Fruit fly (Drosophila melanogaster): ENCODE results near the gene CG33299.

The CG33299 gene

DNA sequence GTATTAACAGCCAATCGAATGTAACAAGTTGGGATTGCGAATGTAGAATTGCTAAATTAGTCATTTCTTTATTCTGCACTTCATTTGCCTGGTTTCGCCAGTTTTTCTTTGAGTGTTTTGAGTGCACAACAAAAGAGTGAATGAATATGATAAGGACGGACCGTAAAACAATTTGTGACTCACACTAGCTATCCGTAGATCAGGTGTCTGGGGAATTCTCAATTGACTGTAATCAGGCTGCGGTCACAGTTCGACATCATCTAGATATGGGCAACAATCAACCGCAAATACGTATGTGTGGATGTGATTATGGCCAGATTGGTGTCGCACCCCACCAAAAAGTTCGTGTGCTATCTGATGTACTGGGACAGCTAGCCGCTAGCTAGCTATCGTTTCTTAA, 36.5 kb upstream of the CG33299 start:
- TF ChIP-seq Dll (optimal IDR thresholded peaks at IDR 0.05): no peak
- TF ChIP-seq CG8478 (optimal IDR thresholded peaks at IDR 0.05): no peak
- no peak for TF ChIP-seq psq (optimal IDR thresholded peaks at IDR 0.05)
- no peak for TF ChIP-seq pan (optimal IDR thresholded peaks at IDR 0.05)
- TF ChIP-seq EcR (GFP tag; optimal IDR thresholded peaks at IDR 0.05): no peak
- TF ChIP-seq usp (GFP tag; optimal IDR thresholded peaks at IDR 0.05): no peak

dm6 chr2L:9625185-9625584, 31.2 kb upstream of the CG33299 start, which contains the start of gene CG31882:
TSS of gene CG31882 (minus strand) at chr2L:9625285.
- TF ChIP-seq Dll (optimal IDR thresholded peaks at IDR 0.05): no peak

DNA sequence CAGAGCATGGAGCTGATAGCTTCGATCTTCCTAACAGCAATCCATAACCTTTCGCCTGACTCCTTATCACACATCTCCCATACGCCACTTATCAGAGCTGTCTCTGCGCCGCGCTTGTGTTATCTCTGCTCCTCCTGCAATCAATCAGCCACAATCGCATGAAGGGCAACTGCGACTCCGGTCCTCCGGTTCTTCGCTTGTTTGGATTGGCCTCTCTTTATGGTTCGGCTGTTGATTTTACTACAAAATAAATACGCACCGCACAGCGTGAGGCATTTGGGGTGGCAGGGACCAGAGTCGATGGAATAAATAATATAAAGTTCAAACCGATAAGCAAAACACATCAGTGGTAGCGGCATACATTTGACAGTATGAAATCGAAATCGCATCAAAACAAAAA, 23.3 kb upstream of the CG33299 start:
- TF ChIP-seq pan (optimal IDR thresholded peaks at IDR 0.05): no peak
- TF ChIP-seq Dll (optimal IDR thresholded peaks at IDR 0.05): no peak
- no peak for TF ChIP-seq EcR (GFP tag; optimal IDR thresholded peaks at IDR 0.05)
- TF ChIP-seq psq (optimal IDR thresholded peaks at IDR 0.05): no peak
- TF ChIP-seq usp (GFP tag; optimal IDR thresholded peaks at IDR 0.05): no peak
- no peak for TF ChIP-seq CG8478 (optimal IDR thresholded peaks at IDR 0.05)

DNA sequence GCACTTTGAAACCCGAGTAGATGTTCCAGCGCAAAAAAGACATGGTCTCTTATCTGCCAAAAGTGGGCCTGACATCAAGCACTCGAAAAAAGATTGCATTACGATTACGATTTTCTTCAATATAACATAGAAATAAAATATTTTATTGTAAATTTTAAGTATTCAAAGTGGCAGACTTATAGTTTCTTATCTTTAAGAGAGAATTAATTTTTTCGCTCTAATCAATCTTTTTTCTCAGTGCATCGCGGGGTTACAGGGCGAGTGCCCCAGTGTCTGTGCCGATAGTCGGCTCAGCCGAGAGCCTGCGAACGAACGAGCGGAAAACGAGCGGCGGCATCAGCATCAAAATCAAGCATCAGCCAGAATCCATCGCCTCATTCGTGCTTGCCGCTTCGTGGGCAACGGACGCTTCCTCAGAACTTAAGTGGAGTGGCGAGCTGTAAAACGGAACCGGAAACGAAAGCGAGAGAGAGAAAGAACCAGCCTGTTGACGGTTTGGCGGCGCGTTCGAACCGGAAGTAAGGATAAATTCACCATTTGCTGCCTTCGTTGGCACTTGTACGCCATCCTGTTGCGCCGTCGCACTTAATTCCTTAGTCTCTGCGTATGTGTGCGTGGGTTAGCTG, 22.5 kb upstream of the CG33299 start, which contains the start of gene Apoltp:
TSS of gene Apoltp (plus strand) at position 369 of the 626 bp plus-strand sequence.
- TF ChIP-seq Dll (optimal IDR thresholded peaks at IDR 0.05) (no peak), pan (optimal IDR thresholded peaks at IDR 0.05) (no peak), CG8478 (optimal IDR thresholded peaks at IDR 0.05) (no peak), psq (optimal IDR thresholded peaks at IDR 0.05) (no peak), usp (GFP tag; optimal IDR thresholded peaks at IDR 0.05) (no peak), EcR (GFP tag; optimal IDR thresholded peaks at IDR 0.05) (no peak)

- TF ChIP-seq usp (GFP tag; optimal IDR thresholded peaks at IDR 0.05): no peak
- no peak for TF ChIP-seq CG8478 (optimal IDR thresholded peaks at IDR 0.05)
- TF ChIP-seq Dll (optimal IDR thresholded peaks at IDR 0.05): no peak
- TF ChIP-seq pan (optimal IDR thresholded peaks at IDR 0.05): no peak
- TF ChIP-seq EcR (GFP tag; optimal IDR thresholded peaks at IDR 0.05): no peak
- TF ChIP-seq psq (optimal IDR thresholded peaks at IDR 0.05): no peak
These were observed 1.1 kb downstream of the CG33299 start for dm6 chr2L:9657269-9658191.

dm6 chr2L:9660516-9660920, 4.1 kb downstream of the CG33299 start:
- TF ChIP-seq pan (optimal IDR thresholded peaks at IDR 0.05) (no peak), CG8478 (optimal IDR thresholded peaks at IDR 0.05) (no peak), Dll (optimal IDR thresholded peaks at IDR 0.05) (no peak), psq (optimal IDR thresholded peaks at IDR 0.05) (no peak), usp (GFP tag; optimal IDR thresholded peaks at IDR 0.05) (no peak), EcR (GFP tag; optimal IDR thresholded peaks at IDR 0.05) (no peak)

DNA sequence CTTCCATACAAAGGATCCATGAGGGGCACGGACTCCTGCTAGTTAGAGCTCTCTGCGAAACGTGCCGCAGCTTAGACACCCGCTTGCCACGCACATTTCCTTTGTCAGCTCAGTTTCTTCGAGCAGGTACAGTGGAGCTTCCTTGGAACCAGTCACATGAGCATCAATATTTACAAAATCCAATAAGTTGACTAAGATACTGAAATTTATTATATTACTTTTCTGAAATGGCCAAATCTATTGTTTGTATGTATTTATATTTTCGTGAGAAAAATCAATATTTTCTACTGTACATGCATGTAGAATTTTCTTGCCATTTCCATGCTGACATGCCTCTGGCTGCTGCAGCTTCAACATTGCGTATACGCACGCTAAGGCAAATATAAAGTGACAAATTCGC, 6.6 kb downstream of the CG33299 start:
- TF ChIP-seq usp (GFP tag; optimal IDR thresholded peaks at IDR 0.05) (no peak), EcR (GFP tag; optimal IDR thresholded peaks at IDR 0.05) (no peak), pan (optimal IDR thresholded peaks at IDR 0.05) (no peak)

- no peak for TF ChIP-seq pan (optimal IDR thresholded peaks at IDR 0.05)
- TF ChIP-seq EcR (GFP tag; optimal IDR thresholded peaks at IDR 0.05): no peak
- TF ChIP-seq psq (optimal IDR thresholded peaks at IDR 0.05): no peak
- no peak for TF ChIP-seq usp (GFP tag; optimal IDR thresholded peaks at IDR 0.05)
- TF ChIP-seq Dll (optimal IDR thresholded peaks at IDR 0.05): no peak
- TF ChIP-seq CG8478 (optimal IDR thresholded peaks at IDR 0.05): no peak
These were observed 13.0 kb downstream of the CG33299 start for dm6 chr2L:9669354-9669753.

DNA sequence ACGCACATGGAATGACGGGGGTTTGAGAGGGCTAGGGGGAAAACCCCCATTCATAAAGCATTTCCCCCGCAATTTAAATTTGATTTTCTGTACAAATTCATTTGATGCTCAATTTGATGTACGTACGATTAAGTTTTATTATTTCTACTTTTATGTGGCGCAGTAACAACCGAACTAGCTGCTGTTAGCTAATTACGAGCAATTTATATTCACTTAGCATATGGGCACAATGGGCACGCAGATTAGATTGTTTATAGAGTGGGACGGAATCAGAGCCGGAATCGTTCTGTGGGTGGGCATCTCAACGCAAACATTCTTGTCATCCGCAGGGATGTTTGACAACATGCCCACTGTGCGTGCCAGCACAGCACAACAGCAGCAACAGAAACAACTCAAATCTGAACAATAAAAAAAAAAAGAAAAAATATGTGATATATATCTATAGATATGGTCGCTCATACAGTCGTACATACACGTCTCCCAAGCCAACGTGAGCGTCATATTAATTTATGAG, 14.6 kb downstream of the CG33299 start:
- TF ChIP-seq Dll (optimal IDR thresholded peaks at IDR 0.05) (no peak), psq (optimal IDR thresholded peaks at IDR 0.05) (no peak), usp (GFP tag; optimal IDR thresholded peaks at IDR 0.05) (no peak), pan (optimal IDR thresholded peaks at IDR 0.05) (no peak), EcR (GFP tag; optimal IDR thresholded peaks at IDR 0.05) (no peak), CG8478 (optimal IDR thresholded peaks at IDR 0.05) (no peak)

DNA sequence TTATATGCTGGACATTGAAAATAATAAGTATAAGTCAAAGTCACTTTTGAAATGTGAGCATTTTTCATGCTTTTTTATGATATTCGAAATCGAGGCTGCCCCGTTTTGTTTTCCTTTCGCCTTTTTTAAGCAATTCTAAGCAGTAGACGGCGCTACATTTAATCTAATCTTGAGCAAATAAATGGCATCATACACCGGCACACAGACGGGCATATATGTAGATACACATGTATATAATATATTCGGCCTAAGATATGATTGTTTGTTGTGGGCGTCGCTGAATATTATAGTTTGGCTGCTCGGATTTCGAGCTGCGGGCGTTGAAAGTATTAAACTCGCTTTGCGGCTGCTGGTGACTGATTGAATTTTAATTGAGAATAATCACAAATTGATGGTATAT, 15.8 kb downstream of the CG33299 start:
- no peak for TF ChIP-seq usp (GFP tag; optimal IDR thresholded peaks at IDR 0.05)
- TF ChIP-seq CG8478 (optimal IDR thresholded peaks at IDR 0.05): no peak
- no peak for TF ChIP-seq pan (optimal IDR thresholded peaks at IDR 0.05)
- no peak for TF ChIP-seq Dll (optimal IDR thresholded peaks at IDR 0.05)
- no peak for TF ChIP-seq psq (optimal IDR thresholded peaks at IDR 0.05)
- no peak for TF ChIP-seq EcR (GFP tag; optimal IDR thresholded peaks at IDR 0.05)

DNA sequence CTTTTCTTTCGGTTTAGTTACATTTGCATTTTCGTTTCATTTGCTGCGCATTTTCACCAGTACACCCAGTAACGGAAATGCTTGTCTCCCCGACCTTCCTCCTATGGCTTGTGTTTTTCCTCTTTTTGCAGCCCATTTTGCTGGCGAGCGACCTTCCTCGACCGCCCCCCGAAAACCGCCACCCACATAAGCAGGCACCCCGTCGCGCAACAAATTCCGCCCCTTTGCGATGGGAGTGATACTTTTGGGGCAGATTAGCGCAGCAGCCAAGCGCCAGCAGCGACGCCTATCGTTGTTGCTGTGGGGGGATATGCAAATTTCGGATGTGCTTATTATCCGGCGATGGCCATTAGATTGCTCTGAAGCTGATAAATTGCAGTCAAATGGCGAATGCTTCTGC, 16.8 kb downstream of the CG33299 start:
- TF ChIP-seq usp (GFP tag; optimal IDR thresholded peaks at IDR 0.05) (no peak), psq (optimal IDR thresholded peaks at IDR 0.05) (no peak), Dll (optimal IDR thresholded peaks at IDR 0.05) (no peak), CG8478 (optimal IDR thresholded peaks at IDR 0.05) (no peak), EcR (GFP tag; optimal IDR thresholded peaks at IDR 0.05) (no peak), pan (optimal IDR thresholded peaks at IDR 0.05) (no peak)

- TF ChIP-seq CG8478 (optimal IDR thresholded peaks at IDR 0.05) (no peak), Dll (optimal IDR thresholded peaks at IDR 0.05) (no peak), pan (optimal IDR thresholded peaks at IDR 0.05) (no peak), usp (GFP tag; optimal IDR thresholded peaks at IDR 0.05) (no peak)
These were observed 20.7 kb downstream of the CG33299 start for dm6 chr2L:9677101-9677500.
